Worm (Caenorhabditis elegans): ENCODE measurements around the gene F12E12.2.

F12E12.2 gene

ce11 chrII:3739647-3740046, at the start of gene F12E12.2:
F12E12.2 (plus strand) TSS chrII:3739947.
- TF ChIP-seq ztf-23 (GFP tag; IDR thresholded peaks at IDR 0.05) (no peak), flt-1 (GFP tag; IDR thresholded peaks at IDR 0.05) (no peak), T22C8.4 (GFP tag; IDR thresholded peaks at IDR 0.05) (no peak), klf-2 (GFP tag; conservative IDR thresholded peaks at IDR 0.05) (no peak), cog-1 (tag; optimal IDR thresholded peaks at IDR 0.05) (no peak), ref-1 (GFP tag; conservative IDR thresholded peaks at IDR 0.05) (no peak), med-1 (GFP tag; optimal IDR thresholded peaks at IDR 0.05; ENCODE audit: insufficient read depth) (no peak), ztf-29 (GFP tag; IDR thresholded peaks at IDR 0.05) (no peak), tab-1 (GFP tag; IDR thresholded peaks at IDR 0.05) (no peak)

ce11 chrII:3690646-3691045, 49.1 kb upstream of the F12E12.2 start, which contains the start of gene srx-101:
srx-101 (minus strand) TSS chrII:3690746.
- TF ChIP-seq flt-1 (GFP tag; IDR thresholded peaks at IDR 0.05) (no peak), tab-1 (GFP tag; IDR thresholded peaks at IDR 0.05) (no peak), med-1 (GFP tag; optimal IDR thresholded peaks at IDR 0.05; ENCODE audit: insufficient read depth) (no peak), T22C8.4 (GFP tag; IDR thresholded peaks at IDR 0.05) (no peak), cog-1 (tag; optimal IDR thresholded peaks at IDR 0.05) (no peak), ztf-29 (GFP tag; IDR thresholded peaks at IDR 0.05) (no peak), ref-1 (GFP tag; conservative IDR thresholded peaks at IDR 0.05) (no peak), klf-2 (GFP tag; conservative IDR thresholded peaks at IDR 0.05) (no peak), ztf-23 (GFP tag; IDR thresholded peaks at IDR 0.05) (no peak)

- TF ChIP-seq T22C8.4 (GFP tag; IDR thresholded peaks at IDR 0.05) (no peak), ztf-29 (GFP tag; IDR thresholded peaks at IDR 0.05) (no peak), tab-1 (GFP tag; IDR thresholded peaks at IDR 0.05) (no peak), ref-1 (GFP tag; conservative IDR thresholded peaks at IDR 0.05) (no peak), flt-1 (GFP tag; IDR thresholded peaks at IDR 0.05) (no peak), med-1 (GFP tag; optimal IDR thresholded peaks at IDR 0.05; ENCODE audit: insufficient read depth) (no peak), klf-2 (GFP tag; conservative IDR thresholded peaks at IDR 0.05) (no peak), cog-1 (tag; optimal IDR thresholded peaks at IDR 0.05) (no peak), ztf-23 (GFP tag; IDR thresholded peaks at IDR 0.05) (no peak)
These were observed 45.1 kb upstream of the F12E12.2 start, which contains the start of gene srx-102 for ce11 chrII:3694664-3695063. srx-102 (minus strand) TSS chrII:3694764.

ce11 chrII:3699591-3699990, 40.2 kb upstream of the F12E12.2 start, which contains the start of gene srx-104:
srx-104 (minus strand) TSS chrII:3699691.
- TF ChIP-seq klf-2 (GFP tag; conservative IDR thresholded peaks at IDR 0.05) (no peak), med-1 (GFP tag; optimal IDR thresholded peaks at IDR 0.05; ENCODE audit: insufficient read depth) (no peak), tab-1 (GFP tag; IDR thresholded peaks at IDR 0.05) (no peak), ztf-23 (GFP tag; IDR thresholded peaks at IDR 0.05) (no peak), ztf-29 (GFP tag; IDR thresholded peaks at IDR 0.05) (no peak), cog-1 (tag; optimal IDR thresholded peaks at IDR 0.05) (no peak), flt-1 (GFP tag; IDR thresholded peaks at IDR 0.05) (no peak), ref-1 (GFP tag; conservative IDR thresholded peaks at IDR 0.05) (no peak), T22C8.4 (GFP tag; IDR thresholded peaks at IDR 0.05) (no peak)

DNA sequence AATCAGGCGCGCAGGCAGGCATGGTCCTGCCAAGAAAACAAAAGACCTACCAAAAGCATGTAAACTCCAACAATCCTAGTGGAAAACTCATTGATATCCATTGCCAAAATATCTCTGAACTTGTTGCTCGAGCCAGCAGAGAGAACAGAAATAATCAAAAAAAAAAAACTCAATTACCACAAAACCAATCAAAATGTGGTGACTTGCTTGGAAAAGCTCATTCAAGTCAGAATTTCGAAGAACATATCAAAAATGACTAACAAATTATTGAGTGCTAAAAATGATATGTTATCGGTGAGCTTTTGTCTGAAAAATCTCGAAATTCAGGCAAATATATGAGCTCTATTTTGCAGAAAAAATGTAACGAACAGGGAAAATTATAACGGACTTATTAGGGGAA, 38.4 kb upstream of the F12E12.2 start, which contains the start of gene srx-105:
TSS of gene srx-105 (minus strand) at position 101 of the 400 bp plus-strand sequence.
- no peak for TF ChIP-seq ztf-23 (GFP tag; IDR thresholded peaks at IDR 0.05)
- no peak for TF ChIP-seq ref-1 (GFP tag; conservative IDR thresholded peaks at IDR 0.05)
- TF ChIP-seq klf-2 (GFP tag; conservative IDR thresholded peaks at IDR 0.05): no peak
- TF ChIP-seq T22C8.4 (GFP tag; IDR thresholded peaks at IDR 0.05): no peak
- no peak for TF ChIP-seq cog-1 (tag; optimal IDR thresholded peaks at IDR 0.05)
- no peak for TF ChIP-seq tab-1 (GFP tag; IDR thresholded peaks at IDR 0.05)
- no peak for TF ChIP-seq med-1 (GFP tag; optimal IDR thresholded peaks at IDR 0.05; ENCODE audit: insufficient read depth)
- TF ChIP-seq ztf-29 (GFP tag; IDR thresholded peaks at IDR 0.05): no peak
- TF ChIP-seq flt-1 (GFP tag; IDR thresholded peaks at IDR 0.05): no peak

ce11 chrII:3705320-3705719, 34.4 kb upstream of the F12E12.2 start, which contains the start of gene srx-108:
srx-108 (plus strand) TSS chrII:3705620.
- TF ChIP-seq med-1 (GFP tag; optimal IDR thresholded peaks at IDR 0.05; ENCODE audit: insufficient read depth) (no peak), T22C8.4 (GFP tag; IDR thresholded peaks at IDR 0.05) (no peak), cog-1 (tag; optimal IDR thresholded peaks at IDR 0.05) (no peak), ztf-23 (GFP tag; IDR thresholded peaks at IDR 0.05) (no peak), ref-1 (GFP tag; conservative IDR thresholded peaks at IDR 0.05) (no peak), flt-1 (GFP tag; IDR thresholded peaks at IDR 0.05) (no peak), tab-1 (GFP tag; IDR thresholded peaks at IDR 0.05) (no peak), klf-2 (GFP tag; conservative IDR thresholded peaks at IDR 0.05) (no peak), ztf-29 (GFP tag; IDR thresholded peaks at IDR 0.05) (no peak)

ce11 chrII:3709255-3709654, 30.5 kb upstream of the F12E12.2 start, which contains the start of gene srx-110:
srx-110 (plus strand) TSS chrII:3709555.
- no peak for TF ChIP-seq T22C8.4 (GFP tag; IDR thresholded peaks at IDR 0.05)
- no peak for TF ChIP-seq ztf-29 (GFP tag; IDR thresholded peaks at IDR 0.05)
- no peak for TF ChIP-seq ztf-23 (GFP tag; IDR thresholded peaks at IDR 0.05)
- no peak for TF ChIP-seq med-1 (GFP tag; optimal IDR thresholded peaks at IDR 0.05; ENCODE audit: insufficient read depth)
- no peak for TF ChIP-seq tab-1 (GFP tag; IDR thresholded peaks at IDR 0.05)
- TF ChIP-seq klf-2 (GFP tag; conservative IDR thresholded peaks at IDR 0.05): no peak
- TF ChIP-seq cog-1 (tag; optimal IDR thresholded peaks at IDR 0.05): no peak

ce11 chrII:3711047-3711446, 28.7 kb upstream of the F12E12.2 start, which contains the start of gene fbxc-53:
fbxc-53 (plus strand) TSS chrII:3711291.
- TF ChIP-seq ref-1 (GFP tag; conservative IDR thresholded peaks at IDR 0.05) (no peak), med-1 (GFP tag; optimal IDR thresholded peaks at IDR 0.05; ENCODE audit: insufficient read depth) (no peak), T22C8.4 (GFP tag; IDR thresholded peaks at IDR 0.05) (no peak), tab-1 (GFP tag; IDR thresholded peaks at IDR 0.05) (no peak), flt-1 (GFP tag; IDR thresholded peaks at IDR 0.05) (no peak), ztf-23 (GFP tag; IDR thresholded peaks at IDR 0.05) (no peak), cog-1 (tag; optimal IDR thresholded peaks at IDR 0.05) (no peak), ztf-29 (GFP tag; IDR thresholded peaks at IDR 0.05) (no peak), klf-2 (GFP tag; conservative IDR thresholded peaks at IDR 0.05) (no peak)

DNA sequence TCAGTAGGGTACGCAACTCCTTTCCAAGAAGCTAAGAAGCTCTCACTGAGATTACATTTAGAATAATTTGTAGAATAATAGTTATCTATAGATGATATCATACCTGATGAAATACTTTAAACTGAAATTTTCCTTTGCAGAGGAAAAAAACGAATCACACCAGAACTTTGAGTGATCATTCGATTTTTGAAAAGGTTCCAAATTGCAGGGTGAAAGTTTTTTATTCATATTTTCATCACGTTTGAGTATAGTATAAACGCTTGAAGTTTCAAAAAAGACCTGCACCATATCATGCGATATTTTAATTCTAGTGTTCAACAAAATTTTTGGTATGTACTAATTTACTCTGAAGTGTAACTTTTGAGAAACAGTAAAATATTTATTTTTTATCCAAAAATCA, 25.2 kb upstream of the F12E12.2 start, which contains the start of gene srh-100:
TSS of gene srh-100 (minus strand) at position 101 of the 400 bp plus-strand sequence.
- TF ChIP-seq ztf-23 (GFP tag; IDR thresholded peaks at IDR 0.05): no peak
- TF ChIP-seq med-1 (GFP tag; optimal IDR thresholded peaks at IDR 0.05; ENCODE audit: insufficient read depth): no peak
- TF ChIP-seq ref-1 (GFP tag; conservative IDR thresholded peaks at IDR 0.05): no peak
- no peak for TF ChIP-seq ztf-29 (GFP tag; IDR thresholded peaks at IDR 0.05)
- TF ChIP-seq klf-2 (GFP tag; conservative IDR thresholded peaks at IDR 0.05): no peak
- no peak for TF ChIP-seq T22C8.4 (GFP tag; IDR thresholded peaks at IDR 0.05)
- TF ChIP-seq tab-1 (GFP tag; IDR thresholded peaks at IDR 0.05): no peak
- no peak for TF ChIP-seq flt-1 (GFP tag; IDR thresholded peaks at IDR 0.05)
- TF ChIP-seq cog-1 (tag; optimal IDR thresholded peaks at IDR 0.05): no peak
